Worm (Caenorhabditis elegans): ENCODE data around the gene smi-1.
A peak's percentile ranks its signal among the peaks of the same experiment; 100 is the strongest.

Gene smi-1

ce11 chrIII:1926456-1926855 lies 48.3 kb downstream of the smi-1 start (continued):
- TF ChIP-seq ttx-3 (tag; optimal IDR thresholded peaks at IDR 0.05) (no peak), ceh-19 (GFP tag; optimal IDR thresholded peaks at IDR 0.05) (no peak), F13H6.1 (tag; optimal IDR thresholded peaks at IDR 0.05) (peak; percentile 45), hlh-30 (tag; optimal IDR thresholded peaks at IDR 0.05; ENCODE audit: insufficient read depth) (peak; percentile 47), eyg-1 (tag; optimal IDR thresholded peaks at IDR 0.05) (no peak), elt-2 (tag; optimal IDR thresholded peaks at IDR 0.05) (no peak), fkh-10 (GFP tag; optimal IDR thresholded peaks at IDR 0.05) (no peak), ets-4 (tag; optimal IDR thresholded peaks at IDR 0.05) (peak; percentile 55), unc-42 (tag; optimal IDR thresholded peaks at IDR 0.05) (peak; percentile 52), ceh-6 (GFP tag; optimal IDR thresholded peaks at IDR 0.05) (no peak), pax-1 (tag; optimal IDR thresholded peaks at IDR 0.05) (no peak), pha-4 (tag; optimal IDR thresholded peaks at IDR 0.05) (no peak), tbx-2 (tag; optimal IDR thresholded peaks at IDR 0.05) (peak; percentile 77), Y22D7AL.16 (tag; optimal IDR thresholded peaks at IDR 0.05) (no peak)

DNA sequence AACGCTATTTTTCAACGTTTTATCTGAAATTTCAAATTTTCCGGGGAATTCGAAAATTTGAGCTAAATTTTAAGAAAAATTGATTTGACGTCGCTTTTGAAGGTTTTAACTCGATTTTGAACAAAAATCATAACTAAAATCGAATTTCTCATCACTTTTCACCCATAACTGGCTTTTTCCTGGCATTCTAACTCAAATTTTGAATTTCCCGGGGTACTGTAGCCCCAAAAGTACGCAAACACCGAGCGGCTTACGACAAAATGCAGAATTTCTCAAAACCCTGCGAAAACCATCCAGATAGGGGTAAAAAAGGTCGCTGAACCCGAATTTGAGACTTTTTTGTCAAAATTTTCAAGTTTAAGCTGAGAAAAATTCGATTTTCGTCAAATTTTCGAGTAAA lies 49.1 kb downstream of the smi-1 start:
- TF ChIP-seq Y22D7AL.16 (tag; optimal IDR thresholded peaks at IDR 0.05) (no peak), unc-42 (tag; optimal IDR thresholded peaks at IDR 0.05) (no peak), ttx-3 (tag; optimal IDR thresholded peaks at IDR 0.05) (no peak), ceh-34 (tag; optimal IDR thresholded peaks at IDR 0.05) (no peak), pax-1 (tag; optimal IDR thresholded peaks at IDR 0.05) (no peak), npax-4 (tag; optimal IDR thresholded peaks at IDR 0.05) (no peak), ceh-19 (GFP tag; optimal IDR thresholded peaks at IDR 0.05) (no peak), ceh-6 (GFP tag; optimal IDR thresholded peaks at IDR 0.05) (no peak), lim-6 (tag; optimal IDR thresholded peaks at IDR 0.05) (no peak), nhr-232 (tag; optimal IDR thresholded peaks at IDR 0.05) (no peak), tbx-7 (tag; optimal IDR thresholded peaks at IDR 0.05) (no peak), F13H6.1 (tag; optimal IDR thresholded peaks at IDR 0.05) (no peak), pros-1 (tag; optimal IDR thresholded peaks at IDR 0.05) (no peak), madf-2 (tag; optimal IDR thresholded peaks at IDR 0.05) (no peak), odd-2 (tag; optimal IDR thresholded peaks at IDR 0.05) (no peak), ahr-1 (tag; optimal IDR thresholded peaks at IDR 0.05) (no peak), T23F11.4 (GFP tag; optimal IDR thresholded peaks at IDR 0.05) (no peak), syd-9 (tag; optimal IDR thresholded peaks at IDR 0.05) (no peak)

- peak; percentile 21 for TF ChIP-seq ref-2 (tag; optimal IDR thresholded peaks at IDR 0.05)
- TF ChIP-seq syd-9 (tag; optimal IDR thresholded peaks at IDR 0.05) = no peak
Observed at ce11 chrIII:1928741-1929499, 50.8 kb downstream of the smi-1 start.

All from whole organism, late embryonic.